Fruit fly (Drosophila melanogaster): Measurements from ENCODE around the gene Klp3A.

Klp3A gene

DNA sequence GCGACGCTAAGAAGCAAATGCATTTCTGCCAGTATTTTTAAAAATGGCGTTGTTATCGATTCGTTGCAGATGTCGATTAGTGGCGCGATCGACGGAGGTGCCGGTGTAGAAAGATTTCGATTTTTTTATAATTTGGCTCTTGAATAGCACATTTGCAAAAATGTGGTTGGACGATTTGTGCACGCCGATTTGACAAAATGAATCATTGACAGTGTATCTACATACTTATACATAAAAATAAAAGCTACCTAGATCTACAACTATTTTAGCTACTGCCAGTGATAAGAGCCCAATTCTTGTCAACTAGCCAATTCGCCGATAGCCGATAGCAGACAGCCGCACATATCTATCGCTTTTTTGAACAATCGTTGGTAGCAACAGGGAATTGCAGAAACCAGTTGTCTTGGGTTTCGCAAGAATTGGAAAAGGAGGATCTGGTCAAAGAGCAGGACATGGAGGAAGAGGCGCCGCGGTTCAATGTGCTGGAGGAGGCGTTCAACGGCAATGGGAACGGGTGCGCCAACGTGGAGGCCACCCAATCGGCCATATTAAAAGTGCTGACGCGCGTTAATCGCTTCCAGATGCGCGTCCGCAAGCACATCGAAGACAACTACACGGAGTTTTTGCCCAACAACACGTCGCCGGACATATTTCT is at the start of gene Klp3A, which contains the start of gene Zw10 (continued):
- TF ChIP-seq hb (GFP tag; IDR thresholded peaks at IDR 0.05; ENCODE audit: partially characterized antibody) (peak; percentile 70; the same call in 1 of the 3 replicates), Elba2 (GFP tag; optimal IDR thresholded peaks at IDR 0.05) (no peak), CG6791 (GFP tag; IDR thresholded peaks at IDR 0.05; ENCODE audit: partially characterized antibody) (peak; percentile 61), Sox100B (GFP tag; optimal IDR thresholded peaks at IDR 0.05) (no peak), lov (optimal IDR thresholded peaks at IDR 0.05) (no peak), lov (GFP tag; IDR thresholded peaks at IDR 0.05) (no peak), lbe (GFP tag; optimal IDR thresholded peaks at IDR 0.05) (no peak), Ets97D (GFP tag; optimal IDR thresholded peaks at IDR 0.05) (peak; percentile 26), CG2120 (GFP tag; optimal IDR thresholded peaks at IDR 0.05) (peak; percentile 45), klu (GFP tag; IDR thresholded peaks at IDR 0.05) (no peak), CG17802 (tag; optimal IDR thresholded peaks at IDR 0.05) (no peak), Scr (GFP tag; IDR thresholded peaks at IDR 0.05; ENCODE audit: partially characterized antibody) (peak; percentile 70), prd (optimal IDR thresholded peaks at IDR 0.05) (no peak), prd (GFP tag; IDR thresholded peaks at IDR 0.05) (peak; percentile 19; the same call in 1 of the 3 replicates), CoRest (tag; optimal IDR thresholded peaks at IDR 0.05) (no peak), CG15514 (GFP tag; optimal IDR thresholded peaks at IDR 0.05) (peak; percentile 46), Bgb (GFP tag; IDR thresholded peaks at IDR 0.05; ENCODE audit: partially characterized antibody) (peak; percentile 44; the same call in 1 of the 2 replicates), grn (GFP tag; optimal IDR thresholded peaks at IDR 0.05) (no peak), da (GFP tag; optimal IDR thresholded peaks at IDR 0.05) (no peak), fd64A (GFP tag; optimal IDR thresholded peaks at IDR 0.05) (no peak), CG8281 (tag; optimal IDR thresholded peaks at IDR 0.05) (no peak), HLH4C (GFP tag; IDR thresholded peaks at IDR 0.05; ENCODE audit: partially characterized antibody) (peak; percentile 86), jumu (GFP tag; optimal IDR thresholded peaks at IDR 0.05) (peak; percentile 11), CG17359 (tag; optimal IDR thresholded peaks at IDR 0.05) (no peak), CG6272 (GFP tag; IDR thresholded peaks at IDR 0.05) (peak; percentile 26; the same call in 1 of the 2 replicates), CG17612 (GFP tag; IDR thresholded peaks at IDR 0.05) (no peak), CG3163 (GFP tag; optimal IDR thresholded peaks at IDR 0.05) (no peak), Dll (GFP tag; IDR thresholded peaks at IDR 0.05; ENCODE audit: partially characterized antibody) (peak; percentile 78), trh (GFP tag; optimal IDR thresholded peaks at IDR 0.05) (no peak), CG4854 (GFP tag; optimal IDR thresholded peaks at IDR 0.05) (no peak), zen2 (GFP tag; IDR thresholded peaks at IDR 0.05; ENCODE audit: partially characterized antibody) (peak; percentile 5; the same call in 1 of the 3 replicates), CG11723 (GFP tag; optimal IDR thresholded peaks at IDR 0.05) (no peak), pan (optimal IDR thresholded peaks at IDR 0.05) (no peak), pan (GFP tag; optimal IDR thresholded peaks at IDR 0.05 in 1 of 2, IDR thresholded peaks at IDR 0.05 in 1 of 2) (no peak), Vsx1 (GFP tag; optimal IDR thresholded peaks at IDR 0.05) (no peak), CG2202 (tag; optimal IDR thresholded peaks at IDR 0.05) (no peak), Usf (GFP tag; optimal IDR thresholded peaks at IDR 0.05) (no peak), fru (optimal IDR thresholded peaks at IDR 0.05) (no peak), CG3847 (GFP tag; IDR thresholded peaks at IDR 0.05) (no peak), vnd (GFP tag; IDR thresholded peaks at IDR 0.05; ENCODE audit: partially characterized antibody) (peak; percentile 63), CG16813 (GFP tag; IDR thresholded peaks at IDR 0.05; ENCODE audit: partially characterized antibody) (peak; percentile 70), CG10209 (GFP tag; optimal IDR thresholded peaks at IDR 0.05) (no peak), lola (GFP tag; optimal IDR thresholded peaks at IDR 0.05) (no peak), CG4404 (GFP tag; IDR thresholded peaks at IDR 0.05) (no peak), CG6689 (GFP tag; IDR thresholded peaks at IDR 0.05) (no peak), sens (GFP tag) (peak; percentile 86), Stat92E (GFP tag; optimal IDR thresholded peaks at IDR 0.05) (no peak), MTF-1 (GFP tag; optimal IDR thresholded peaks at IDR 0.05; ENCODE audit: borderline replicate concordance) (no peak), CG2116 (GFP tag; optimal IDR thresholded peaks at IDR 0.05) (peak; percentile 82)

Data from whole organism, embryonic.